Worm (Caenorhabditis elegans) whole organism, dauer: ENCODE results near the gene Y105C5B.9.

Experiments used
- unc-62 ChIP-seq: sonication (generic microtip); optimal IDR thresholded peaks from 2 replicates; lab custom pipeline; 2017; ENCODE audit warnings: missing biosample characterization, missing genetic modification reagents, missing genetic modification characterization

Y105C5B.9 gene

ce11 chrIV:15930281-15930680 lies at the start of gene Y105C5B.9:
Gene Y105C5B.9, plus strand, starts transcription at chrIV:15930581.
- no peak for TF ChIP-seq unc-62 (GFP tag; lab: Kevin White, UChicago)

- no peak for TF ChIP-seq unc-62 (GFP tag; lab: Kevin White, UChicago)
Observed at ce11 chrIV:15883922-15884321, 46.5 kb upstream of the Y105C5B.9 start, which contains the start of gene Y105C5B.3. Gene Y105C5B.3, plus strand, starts transcription at chrIV:15884222.

- no peak for TF ChIP-seq unc-62 (GFP tag; lab: Kevin White, UChicago)
Observed at ce11 chrIV:15894133-15894532, 36.2 kb upstream of the Y105C5B.9 start, which contains the start of gene srv-14. Gene srv-14, minus strand, starts transcription at chrIV:15894233.

- TF ChIP-seq unc-62 (GFP tag; lab: Kevin White, UChicago), result no peak
Observed at ce11 chrIV:15894819-15895218, 35.6 kb upstream of the Y105C5B.9 start.

ce11 chrIV:15900158-15900557 lies 30.2 kb upstream of the Y105C5B.9 start:
- no peak for TF ChIP-seq unc-62 (GFP tag; lab: Kevin White, UChicago)

ce11 chrIV:15901123-15901522 lies 29.3 kb upstream of the Y105C5B.9 start, which contains the start of gene Y105C5B.5:
Gene Y105C5B.5, minus strand, starts transcription at chrIV:15901225.
- no peak for TF ChIP-seq unc-62 (GFP tag; lab: Kevin White, UChicago)

ce11 chrIV:15906059-15906632 lies 24.2 kb upstream of the Y105C5B.9 start, which contains the start of gene srv-15:
Gene srv-15, plus strand, starts transcription at chrIV:15906582.
- no peak for TF ChIP-seq unc-62 (GFP tag; lab: Kevin White, UChicago)

ce11 chrIV:15908251-15908650 lies 22.1 kb upstream of the Y105C5B.9 start:
- no peak for TF ChIP-seq unc-62 (GFP tag; lab: Kevin White, UChicago)

ce11 chrIV:15915061-15915460 lies 15.3 kb upstream of the Y105C5B.9 start:
- no peak for TF ChIP-seq unc-62 (GFP tag; lab: Kevin White, UChicago)

ce11 chrIV:15923000-15923399 lies 7.4 kb upstream of the Y105C5B.9 start:
- no peak for TF ChIP-seq unc-62 (GFP tag; lab: Kevin White, UChicago)

- no peak for TF ChIP-seq unc-62 (GFP tag; lab: Kevin White, UChicago)
Observed at ce11 chrIV:15926746-15927145, 3.6 kb upstream of the Y105C5B.9 start, which contains the start of gene Y105C5B.8. Gene Y105C5B.8, minus strand, starts transcription at chrIV:15926846.

- TF ChIP-seq unc-62 (GFP tag; lab: Kevin White, UChicago), result no peak
Observed at ce11 chrIV:15929831-15930230, 550 bp upstream of the Y105C5B.9 start.

ce11 chrIV:15930694-15931093 lies 313 bp downstream of the Y105C5B.9 start:
- no peak for TF ChIP-seq unc-62 (GFP tag; lab: Kevin White, UChicago)

ce11 chrIV:15931176-15931575 lies 795 bp downstream of the Y105C5B.9 start:
- no peak for TF ChIP-seq unc-62 (GFP tag; lab: Kevin White, UChicago)

ce11 chrIV:15931833-15932232 lies 1.5 kb downstream of the Y105C5B.9 start:
- TF ChIP-seq unc-62 (GFP tag; lab: Kevin White, UChicago), result no peak

ce11 chrIV:15933814-15934213 lies 3.4 kb downstream of the Y105C5B.9 start, which contains the start of gene srv-16:
Gene srv-16, minus strand, starts transcription at chrIV:15933914.
- no peak for TF ChIP-seq unc-62 (GFP tag; lab: Kevin White, UChicago)

- TF ChIP-seq unc-62 (GFP tag; lab: Kevin White, UChicago), result no peak
Observed at ce11 chrIV:15937088-15937487, 6.7 kb downstream of the Y105C5B.9 start.
